Worm (Caenorhabditis elegans): ENCODE results near the gene ZK792.4.

ZK792.4 gene

DNA sequence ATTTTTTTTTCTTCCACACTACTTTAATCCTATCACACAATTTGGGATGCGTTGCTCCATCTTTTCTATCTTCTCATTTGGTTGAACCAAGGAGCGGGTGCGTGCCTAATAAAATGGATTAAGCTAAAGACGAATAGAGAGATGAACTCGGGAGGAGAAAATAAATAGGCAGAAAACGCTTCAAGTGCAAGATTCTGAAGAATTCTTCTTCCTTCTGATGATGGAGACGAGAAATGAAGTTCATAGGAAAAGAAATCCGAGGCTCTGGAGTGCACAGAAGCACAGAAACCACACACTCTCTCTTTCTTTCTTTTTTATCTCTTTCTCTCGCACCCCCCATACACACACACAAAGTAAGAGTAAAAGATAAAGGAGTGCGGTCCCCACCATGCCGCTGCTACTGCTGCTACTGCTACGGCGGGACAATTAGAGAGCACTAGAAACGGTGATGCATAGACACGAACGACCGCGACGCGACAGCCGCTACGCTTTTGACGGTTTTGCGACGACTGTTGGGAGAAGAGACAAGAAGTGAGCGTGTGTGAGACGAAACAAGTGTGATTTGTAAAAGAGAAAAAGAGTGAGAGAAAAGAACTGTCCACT, 10.4 kb upstream of the ZK792.4 start (continued):
- TF ChIP-seq egl-18 (GFP tag; IDR thresholded peaks at IDR 0.05) (no peak), ceh-91 (GFP tag; IDR thresholded peaks at IDR 0.05) (no peak), lin-40 (tag; optimal IDR thresholded peaks at IDR 0.05) (peak; percentile 58), attf-5 (GFP tag; optimal IDR thresholded peaks at IDR 0.05) (peak; percentile 92), xnd-1 (tag; optimal IDR thresholded peaks at IDR 0.05) (no peak), lsy-27 (tag; optimal IDR thresholded peaks at IDR 0.05; ENCODE audit: borderline replicate concordance, insufficient read depth) (no peak), dox-1 (GFP tag; IDR thresholded peaks at IDR 0.05) (peak; percentile 83), F49E8.2 (tag; optimal IDR thresholded peaks at IDR 0.05; ENCODE audit: insufficient read depth) (no peak), Y53G8AR.9 (GFP tag; conservative IDR thresholded peaks at IDR 0.05) (no peak), F57A8.1 (GFP tag; optimal IDR thresholded peaks at IDR 0.05) (no peak), sptf-2 (GFP tag; optimal IDR thresholded peaks at IDR 0.05) (no peak), zim-3 (tag; optimal IDR thresholded peaks at IDR 0.05) (no peak), madf-6 (GFP tag; IDR thresholded peaks at IDR 0.05) (no peak), hlh-26 (GFP tag; conservative IDR thresholded peaks at IDR 0.05) (no peak), rec-8 (tag; optimal IDR thresholded peaks at IDR 0.05) (no peak), B0336.3 (GFP tag; IDR thresholded peaks at IDR 0.05) (peak; percentile 86), F57C9.4 (tag; optimal IDR thresholded peaks at IDR 0.05) (no peak), efl-1 (GFP tag; optimal IDR thresholded peaks at IDR 0.05) (no peak), ccch-3 (GFP tag; optimal IDR thresholded peaks at IDR 0.05) (no peak), ztf-3 (GFP tag; optimal IDR thresholded peaks at IDR 0.05) (no peak), B0019.2 (GFP tag; conservative IDR thresholded peaks at IDR 0.05) (no peak), ztf-22 (GFP tag; optimal IDR thresholded peaks at IDR 0.05) (peak; percentile 79), Y67H2A.10 (GFP tag; conservative IDR thresholded peaks at IDR 0.05) (0 out of 2 replicates have a peak, but pooled peaks have one; percentile 27), hrde-1 (tag; optimal IDR thresholded peaks at IDR 0.05; ENCODE audit: borderline replicate concordance) (no peak), nfya-1 (tag; optimal IDR thresholded peaks at IDR 0.05; ENCODE audit: borderline replicate concordance, insufficient read depth) (no peak), F39B2.1 (GFP tag; IDR thresholded peaks at IDR 0.05) (no peak), ztf-18 (tag; optimal IDR thresholded peaks at IDR 0.05) (peak; percentile 21), F33H1.4 (GFP tag; IDR thresholded peaks at IDR 0.05) (no peak), lir-1 (GFP tag; conservative IDR thresholded peaks at IDR 0.05) (no peak), pbrm-1 (GFP tag; IDR thresholded peaks at IDR 0.05) (peak; percentile 42; the same call in 1 of the 2 replicates), die-1 (tag; optimal IDR thresholded peaks at IDR 0.05) (no peak), let-526 (GFP tag; IDR thresholded peaks at IDR 0.05) (no peak), Y79H2A.3 (GFP tag; conservative IDR thresholded peaks at IDR 0.05) (no peak), F22D6.2 (tag; optimal IDR thresholded peaks at IDR 0.05) (no peak), ceh-79 (tag; optimal IDR thresholded peaks at IDR 0.05) (no peak), snpc-4 (GFP tag; optimal IDR thresholded peaks at IDR 0.05) (no peak), snpc-4 (tag; optimal IDR thresholded peaks at IDR 0.05) (peak in 3 of 4 experiments; percentile 15 to 43 (median 25)), nhr-90 (tag; optimal IDR thresholded peaks at IDR 0.05) (peak; percentile 69), sea-2 (GFP tag; IDR thresholded peaks at IDR 0.05) (no peak), Y53F4B.3 (GFP tag; IDR thresholded peaks at IDR 0.05) (no peak), let-607 (tag; optimal IDR thresholded peaks at IDR 0.05) (peak in 1 of 2 experiments; percentile 53), unc-130 (GFP tag; optimal IDR thresholded peaks at IDR 0.05) (no peak), rpc-1 (optimal IDR thresholded peaks at IDR 0.05) (no peak), rpc-1 (tag; optimal IDR thresholded peaks at IDR 0.05) (no peak), hmg-20 (GFP tag; IDR thresholded peaks at IDR 0.05) (no peak), ZK185.1 (tag; optimal IDR thresholded peaks at IDR 0.05; ENCODE audit: poor library complexity, severe bottlenecking) (peak; percentile 53), aptf-2 (GFP tag; conservative IDR thresholded peaks at IDR 0.05) (no peak)

Data from whole organism, young adult.